Worm (Caenorhabditis elegans): Measurements from ENCODE around the gene C06E1.9.

C06E1.9 gene

ce11 chrIII:8616587-8616986 lies 7.0 kb upstream of the C06E1.9 start, which contains the start of gene C06E1.11:
Gene C06E1.11 (minus strand): TSS chrIII:8616687.
- no peak for TF ChIP-seq fkh-8 (tag; optimal IDR thresholded peaks at IDR 0.05)
- no peak for TF ChIP-seq efl-1 (optimal IDR thresholded peaks at IDR 0.05)
- peak in 1 of 2 experiments; percentile 35 for TF ChIP-seq efl-1 (GFP tag; optimal IDR thresholded peaks at IDR 0.05 in 1 of 2)

DNA sequence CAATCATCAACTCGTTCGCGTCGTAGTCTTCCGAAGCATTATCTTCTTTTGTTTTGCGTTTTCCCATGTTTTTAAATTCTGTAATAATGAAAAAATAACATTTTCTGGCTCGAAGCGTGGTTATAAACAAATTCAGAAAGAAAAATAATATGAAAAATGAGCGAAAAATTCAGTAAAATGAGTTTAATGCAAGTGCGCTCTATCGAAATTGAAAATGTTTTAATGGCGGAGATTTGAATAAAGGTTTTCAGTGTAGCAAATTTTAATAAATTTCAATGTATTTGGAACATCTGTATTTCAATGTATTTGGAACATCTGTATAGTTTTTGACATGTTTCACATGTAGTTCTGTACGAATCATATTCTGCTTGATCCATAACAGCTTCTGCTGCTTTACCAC lies 4.9 kb upstream of the C06E1.9 start, which contains the start of gene rha-2:
Gene rha-2 (minus strand): TSS at position 80 of the 400 bp plus-strand sequence.
- TF ChIP-seq rnt-1 (tag; optimal IDR thresholded peaks at IDR 0.05): no peak
- TF ChIP-seq mef-2 (tag; optimal IDR thresholded peaks at IDR 0.05): no peak
- no peak for TF ChIP-seq vab-15 (tag; optimal IDR thresholded peaks at IDR 0.05)
- no peak for TF ChIP-seq fkh-10 (GFP tag; optimal IDR thresholded peaks at IDR 0.05)
- no peak for TF ChIP-seq ces-1 (GFP tag; optimal IDR thresholded peaks at IDR 0.05)
- TF ChIP-seq efl-1 (optimal IDR thresholded peaks at IDR 0.05): peak; percentile 62 to 88
- TF ChIP-seq efl-1 (GFP tag; optimal IDR thresholded peaks at IDR 0.05 in 1 of 2): peak; percentile 90 to 99
- peak; percentile 11 for TF ChIP-seq lin-39 (tag; optimal IDR thresholded peaks at IDR 0.05)
- no peak for TF ChIP-seq grh-1 (GFP tag; IDR thresholded peaks at IDR 0.05)
- no peak for TF ChIP-seq ceh-90 (tag; optimal IDR thresholded peaks at IDR 0.05)
- no peak for TF ChIP-seq nhr-77 (tag; optimal IDR thresholded peaks at IDR 0.05)
- TF ChIP-seq unc-130 (tag; optimal IDR thresholded peaks at IDR 0.05): no peak
- no peak for TF ChIP-seq elt-3 (tag; optimal IDR thresholded peaks at IDR 0.05)
- no peak for TF ChIP-seq efl-3 (GFP tag; optimal IDR thresholded peaks at IDR 0.05)
- no peak for TF ChIP-seq jun-1 (tag; optimal IDR thresholded peaks at IDR 0.05)
- peak; percentile 3 for TF ChIP-seq nhr-47 (tag; optimal IDR thresholded peaks at IDR 0.05)
- TF ChIP-seq fos-1 (tag; optimal IDR thresholded peaks at IDR 0.05): no peak
- no peak for TF ChIP-seq dsc-1 (tag; optimal IDR thresholded peaks at IDR 0.05)
- no peak for TF ChIP-seq tbx-2 (tag; optimal IDR thresholded peaks at IDR 0.05)
- peak; percentile 31 to 72 for TF ChIP-seq lsy-2 (tag; optimal IDR thresholded peaks at IDR 0.05)
- TF ChIP-seq pag-3 (tag; optimal IDR thresholded peaks at IDR 0.05; ENCODE audit: borderline replicate concordance, insufficient read depth): no peak
- TF ChIP-seq pax-3 (tag; optimal IDR thresholded peaks at IDR 0.05): no peak
- TF ChIP-seq lin-13 (GFP tag; optimal IDR thresholded peaks at IDR 0.05): no peak
- TF ChIP-seq unc-98 (GFP tag; IDR thresholded peaks at IDR 0.05): no peak
- TF ChIP-seq unc-62 (GFP tag; optimal IDR thresholded peaks at IDR 0.05): no peak
- no peak for TF ChIP-seq Y116A8C.19 (tag; optimal IDR thresholded peaks at IDR 0.05; ENCODE audit: borderline replicate concordance)
- peak in 1 of 3 experiments; percentile 27 for TF ChIP-seq ceh-82 (tag; optimal IDR thresholded peaks at IDR 0.05)
- no peak for TF ChIP-seq sup-37 (GFP tag; optimal IDR thresholded peaks at IDR 0.05)
- no peak for TF ChIP-seq ztf-11 (tag; optimal IDR thresholded peaks at IDR 0.05)
- no peak for TF ChIP-seq alr-1 (tag; optimal IDR thresholded peaks at IDR 0.05; ENCODE audit: borderline replicate concordance)
- TF ChIP-seq sptf-1 (tag; optimal IDR thresholded peaks at IDR 0.05): no peak
- TF ChIP-seq aha-1 (tag; optimal IDR thresholded peaks at IDR 0.05): no peak
- no peak for TF ChIP-seq ama-1 (optimal IDR thresholded peaks at IDR 0.05)
- peak; percentile 83 to 91 (median 88) for TF ChIP-seq dpl-1 (GFP tag; optimal IDR thresholded peaks at IDR 0.05)
- TF ChIP-seq aly-2 (tag; optimal IDR thresholded peaks at IDR 0.05): no peak
- TF ChIP-seq sox-4 (tag; optimal IDR thresholded peaks at IDR 0.05): no peak
- TF ChIP-seq C16A3.4 (tag; optimal IDR thresholded peaks at IDR 0.05): peak; percentile 42
- TF ChIP-seq hpl-2 (GFP tag; optimal IDR thresholded peaks at IDR 0.05): no peak
- TF ChIP-seq xbp-1 (tag; optimal IDR thresholded peaks at IDR 0.05): peak; percentile 5
- TF ChIP-seq swsn-7 (tag; optimal IDR thresholded peaks at IDR 0.05): no peak
- TF ChIP-seq F16B12.6 (tag; optimal IDR thresholded peaks at IDR 0.05): peak; percentile 22
- no peak for TF ChIP-seq nhr-237 (tag; optimal IDR thresholded peaks at IDR 0.05)
- TF ChIP-seq isw-1 (GFP tag; IDR thresholded peaks at IDR 0.05): peak; percentile 12; the same call in 1 of the 2 replicates
- TF ChIP-seq nhr-71 (tag; optimal IDR thresholded peaks at IDR 0.05): no peak
- no peak for TF ChIP-seq tlp-1 (tag; optimal IDR thresholded peaks at IDR 0.05)
- TF ChIP-seq snpc-4 (tag; optimal IDR thresholded peaks at IDR 0.05): no peak
- peak; percentile 89 to 95 for TF ChIP-seq lin-35 (GFP tag; optimal IDR thresholded peaks at IDR 0.05)
- TF ChIP-seq zag-1 (tag; optimal IDR thresholded peaks at IDR 0.05): no peak
- TF ChIP-seq nhr-20 (tag; optimal IDR thresholded peaks at IDR 0.05): no peak
- TF ChIP-seq snu-23 (GFP tag; optimal IDR thresholded peaks at IDR 0.05): peak; percentile 13
- no peak for TF ChIP-seq C34B4.2 (tag; optimal IDR thresholded peaks at IDR 0.05)

Measured in whole organism, L1 larva.